4 worm cellular contexts compared by ENCODE assay signal in the genomic region with DNA sequence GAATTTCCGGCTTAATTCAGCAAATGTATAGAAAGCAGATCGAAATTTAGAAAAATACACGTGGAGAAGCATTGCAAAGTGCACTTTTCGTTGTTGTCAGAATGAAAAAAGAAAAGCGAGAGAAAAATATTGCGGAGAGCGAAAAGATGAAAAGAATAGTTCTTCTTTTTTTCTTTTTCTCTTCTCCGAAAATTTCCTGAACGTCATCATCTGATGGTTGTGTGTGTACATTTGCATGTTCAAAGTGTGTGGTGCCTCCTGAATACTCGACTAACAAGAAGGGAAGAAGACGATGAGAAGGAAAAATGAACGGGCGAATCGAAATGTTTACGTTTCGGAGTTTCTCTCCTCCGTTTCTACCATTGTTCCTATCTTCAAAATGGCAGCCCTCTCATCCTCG.
A peak's percentile ranks its signal among the peaks of the same experiment; 100 is the strongest.
TF ChIP-seq lines count a peak whose summit lies in the region.

No protein-coding gene starts in this region.

TF ChIP-seq in whole organism, L1 larva, 84 proteins besides CTCF, POLR2A, EP300 and RAD21:
- TF ChIP-seq nhr-71 (tag; optimal IDR thresholded peaks at IDR 0.05; lab: Kevin White, UChicago) (peak; percentile 3), lin-14 (GFP tag; optimal IDR thresholded peaks at IDR 0.05; lab: Kevin White, UChicago) (peak; percentile 57), pqm-1 (tag; optimal IDR thresholded peaks at IDR 0.05; lab: Kevin White, UChicago) (no peak), xbp-1 (tag; optimal IDR thresholded peaks at IDR 0.05; lab: Kevin White, UChicago) (no peak), sox-4 (tag; optimal IDR thresholded peaks at IDR 0.05; lab: Kevin White, UChicago) (no peak), swsn-7 (tag; optimal IDR thresholded peaks at IDR 0.05; lab: Kevin White, UChicago) (no peak), skn-1 (tag; optimal IDR thresholded peaks at IDR 0.05; lab: Kevin White, UChicago) (peak; percentile 8), efl-1 (optimal IDR thresholded peaks at IDR 0.05; lab: Kevin White, UChicago) (no peak), efl-1 (GFP tag; optimal IDR thresholded peaks at IDR 0.05 in 1 of 2; lab: Kevin White, UChicago) (peak in 1 of 2 experiments; percentile 57)

TF ChIP-seq in whole organism, L2 larva, 48 proteins besides CTCF, POLR2A, EP300 and RAD21:
- TF ChIP-seq Y55F3AM.14 (GFP tag; optimal IDR thresholded peaks at IDR 0.05; lab: Kevin White, UChicago) (no peak), aly-2 (tag; optimal IDR thresholded peaks at IDR 0.05; lab: Kevin White, UChicago) (no peak), nhr-77 (tag; optimal IDR thresholded peaks at IDR 0.05; lab: Kevin White, UChicago) (no peak), C34F6.9 (tag; optimal IDR thresholded peaks at IDR 0.05; lab: Kevin White, UChicago) (peak; percentile 52), mdl-1 (tag; optimal IDR thresholded peaks at IDR 0.05; lab: Kevin White, UChicago) (no peak), nhr-129 (tag; optimal IDR thresholded peaks at IDR 0.05; lab: Kevin White, UChicago) (peak; percentile 9), nhr-11 (tag; optimal IDR thresholded peaks at IDR 0.05; lab: Kevin White, UChicago) (no peak), ama-1 (optimal IDR thresholded peaks at IDR 0.05; lab: Kevin White, UChicago) (no peak), ztf-1 (GFP tag; conservative IDR thresholded peaks at IDR 0.05; lab: Robert Waterston, UW) (no peak), ceh-82 (tag; optimal IDR thresholded peaks at IDR 0.05; lab: Kevin White, UChicago) (no peak), lsy-2 (tag; optimal IDR thresholded peaks at IDR 0.05; lab: Kevin White, UChicago) (no peak), skn-1 (tag; optimal IDR thresholded peaks at IDR 0.05; lab: Kevin White, UChicago) (no peak), ZK546.5 (tag; optimal IDR thresholded peaks at IDR 0.05; lab: Kevin White, UChicago) (no peak), sem-4 (tag; optimal IDR thresholded peaks at IDR 0.05; lab: Kevin White, UChicago) (no peak), unc-55 (GFP tag; optimal IDR thresholded peaks at IDR 0.05; lab: Kevin White, UChicago) (peak; percentile 73), nhr-21 (tag; optimal IDR thresholded peaks at IDR 0.05; lab: Kevin White, UChicago) (no peak)

TF ChIP-seq in whole organism, L3 larva, 47 proteins besides CTCF, POLR2A, EP300 and RAD21:
- TF ChIP-seq egl-5 (tag; optimal IDR thresholded peaks at IDR 0.05; lab: Kevin White, UChicago) = no peak
- no peak for TF ChIP-seq fkh-10 (GFP tag; optimal IDR thresholded peaks at IDR 0.05; lab: Kevin White, UChicago)
- peak; percentile 21 for TF ChIP-seq nfya-1 (tag; optimal IDR thresholded peaks at IDR 0.05; lab: Kevin White, UChicago; ENCODE audit: insufficient read depth)
- TF ChIP-seq pha-4 (tag; optimal IDR thresholded peaks at IDR 0.05; lab: Kevin White, UChicago) = peak; percentile 38

TF ChIP-seq in whole organism, L4 larva, 104 proteins besides CTCF, POLR2A, EP300 and RAD21:
- TF ChIP-seq ctbp-1 (GFP tag; IDR thresholded peaks at IDR 0.05; lab: Robert Waterston, UW) (peak; percentile 31; the same call in 1 of the 2 replicates), ceh-62 (tag; optimal IDR thresholded peaks at IDR 0.05; lab: Kevin White, UChicago) (no peak), dmd-6 (GFP tag; IDR thresholded peaks at IDR 0.05; lab: Robert Waterston, UW) (0 out of 2 replicates have a peak, but pooled peaks have one; percentile 12), ceh-44 (GFP tag; IDR thresholded peaks at IDR 0.05; lab: Robert Waterston, UW) (no peak), hlh-11 (tag; optimal IDR thresholded peaks at IDR 0.05; lab: Kevin White, UChicago) (peak; percentile 9), hlh-30 (tag; optimal IDR thresholded peaks at IDR 0.05; lab: Kevin White, UChicago; ENCODE audit: insufficient read depth) (peak; percentile 21), mep-1 (tag; optimal IDR thresholded peaks at IDR 0.05; lab: Kevin White, UChicago) (no peak), fkh-10 (GFP tag; optimal IDR thresholded peaks at IDR 0.05; lab: Kevin White, UChicago) (peak; percentile 41), egl-43 (GFP tag; IDR thresholded peaks at IDR 0.05; lab: Robert Waterston, UW) (no peak), daf-16 (GFP tag; optimal IDR thresholded peaks at IDR 0.05; lab: Kevin White, UChicago) (no peak), daf-16 (tag; optimal IDR thresholded peaks at IDR 0.05; lab: Kevin White, UChicago) (no peak)
TF ChIP-seq in whole organism, L4 larva: peak in this region for 5.

Comparison
In these comparisons a context has a peak if more than half of its experiments do, and no peak if none do; other contexts are left out.
1. Of the 29 proteins assayed by ChIP-seq in both whole organism, L4 larva and whole organism, L1 larva: peak only in whole organism, L4 larva: fkh-10; only in whole organism, L1 larva: skn-1; in both: none; in neither: 27.